Worm (Caenorhabditis elegans) whole organism, young adult: ENCODE data around the gene F29A7.3.

Source experiments
- bed-1 ChIP-seq: fragments of 200-800 bp; sonication (Bioruptor generic); IDR thresholded peaks from 2 replicates; pipeline ENCODE4 v1.3.6; 2022; ENCODE audit warnings: missing genetic modification reagents, missing genetic modification characterization, missing compliant biosample characterization
- cebp-1 ChIP-seq, 2 experiments: fragments of 200-800 bp in 1 of 2; sonication (Bioruptor generic) in 1 of 2; sonication (generic microtip) in 1 of 2; IDR thresholded peaks in 1 of 2; optimal IDR thresholded peaks in 1 of 2; 2 replicates each; pipeline versions ENCODE4 v1.3.6 to Lab custom; 2017 to 2022; ENCODE audit warnings: missing compliant biosample characterization in 2 of 2, missing genetic modification characterization in 2 of 2, mild to moderate bottlenecking in 1 of 2, missing genetic modification reagents in 1 of 2, moderate library complexity in 1 of 2
- egrh-3 ChIP-seq: fragments of 200-800 bp; sonication (Bioruptor generic); IDR thresholded peaks from 2 replicates; pipeline ENCODE4 v1.3.6; 2022; ENCODE audit warnings: missing genetic modification reagents, missing genetic modification characterization, missing compliant biosample characterization
- hmg-1.2 ChIP-seq: fragments of 200-800 bp; sonication (Bioruptor generic); IDR thresholded peaks from 2 replicates; pipeline ENCODE4 v1.3.6; 2022; ENCODE audit warnings: missing genetic modification reagents, missing genetic modification characterization, missing compliant biosample characterization
- lsl-1 ChIP-seq: fragments of 200-800 bp; sonication (Bioruptor generic); optimal IDR thresholded peaks from 2 replicates; lab custom pipeline; 2018; ENCODE audit warnings: mild to moderate bottlenecking, missing genetic modification characterization, moderate library complexity, missing compliant biosample characterization
- nhr-80 ChIP-seq: sonication (generic microtip); optimal IDR thresholded peaks from 2 replicates; lab custom pipeline; 2016; ENCODE audit warnings: missing genetic modification characterization, missing compliant biosample characterization
- sea-2 ChIP-seq: fragments of 200-800 bp; sonication (Bioruptor generic); IDR thresholded peaks from 2 replicates; pipeline ENCODE4 v1.3.6; 2022; ENCODE audit warnings: missing genetic modification characterization, missing compliant biosample characterization
- zfh-2 ChIP-seq: fragments of 200-800 bp; sonication (Bioruptor generic); conservative IDR thresholded peaks from 2 replicates; pipeline ENCODE4 v1.3.6; 2022; ENCODE audit warnings: missing genetic modification reagents, missing genetic modification characterization, missing compliant biosample characterization

The F29A7.3 gene

ce11 chrII:2801764-2802163 lies 48.7 kb downstream of the F29A7.3 start:
- TF ChIP-seq hmg-1.2 (GFP tag; lab: Robert Waterston, UW): peak; percentile 55
- no peak for TF ChIP-seq sea-2 (GFP tag; lab: Robert Waterston, UW)
- peak; percentile 58; the same call in 1 of the 2 replicates for TF ChIP-seq zfh-2 (GFP tag; lab: Robert Waterston, UW)
- no peak for TF ChIP-seq lsl-1 (GFP tag; lab: Kevin White, UChicago)

DNA sequence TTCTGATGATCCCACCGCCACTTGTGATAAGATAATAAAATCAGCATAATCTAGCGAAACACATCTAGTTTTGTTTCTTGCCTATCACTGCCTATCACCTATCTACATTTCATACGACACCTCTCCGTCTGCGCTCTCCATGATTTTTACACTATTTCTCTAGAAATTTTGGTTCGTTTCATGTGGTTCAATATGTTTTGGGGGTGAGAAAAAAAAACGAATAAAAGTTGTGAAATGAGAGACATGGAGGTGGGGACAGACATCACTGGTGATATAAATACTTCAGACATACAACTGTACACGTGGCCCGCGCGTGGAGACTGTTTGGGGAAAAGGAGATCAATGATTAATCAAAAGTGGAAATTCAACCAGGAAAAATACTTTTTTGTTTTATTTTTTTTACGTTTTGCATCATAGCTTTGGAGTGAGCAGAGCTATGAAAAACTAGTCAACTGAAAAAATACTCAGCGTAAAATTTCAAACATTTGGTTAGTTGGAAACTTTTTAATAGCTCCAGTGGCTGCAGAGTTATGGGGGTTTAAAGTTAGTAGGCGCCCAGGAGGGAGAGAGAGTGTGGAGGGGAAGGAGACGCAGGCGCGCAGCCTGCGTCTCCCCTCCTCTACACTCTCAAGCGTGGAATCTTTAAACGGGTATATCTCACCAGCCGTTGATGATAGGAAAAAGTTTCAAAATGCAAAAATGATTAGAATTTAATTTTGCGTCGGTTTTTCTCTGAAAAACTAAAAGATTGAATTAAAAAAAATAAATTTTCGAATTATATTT lies 49.9 kb downstream of the F29A7.3 start:
- TF ChIP-seq nhr-80 (tag; lab: Kevin White, UChicago) (peak; percentile 75), hmg-1.2 (GFP tag; lab: Robert Waterston, UW) (peak; percentile 91), bed-1 (GFP tag; lab: Robert Waterston, UW) (no peak), egrh-3 (no peak), cebp-1 (GFP tag; IDR thresholded peaks at IDR 0.05; lab: Robert Waterston, UW) (no peak), cebp-1 (tag; optimal IDR thresholded peaks at IDR 0.05; lab: Kevin White, UChicago) (peak; percentile 44)
